Worm (Caenorhabditis elegans): ENCODE measurements around the gene C10A4.1.

ce11 chrX:7393167-7393566 is 23.0 kb upstream of the C10A4.1 start, which contains the start of gene gad-2:
- TF ChIP-seq chd-7 (tag; optimal IDR thresholded peaks at IDR 0.05) (no peak), lag-1 (GFP tag; IDR thresholded peaks at IDR 0.05) (no peak), cebp-2 (GFP tag; IDR thresholded peaks at IDR 0.05) (no peak), ekl-4 (GFP tag; IDR thresholded peaks at IDR 0.05) (no peak), repo-1 (tag; optimal IDR thresholded peaks at IDR 0.05) (no peak), Y56A3A.18 (GFP tag; IDR thresholded peaks at IDR 0.05) (no peak), F57C9.4 (tag; optimal IDR thresholded peaks at IDR 0.05) (no peak), ceh-27 (GFP tag; optimal IDR thresholded peaks at IDR 0.05) (no peak), Y67H2A.10 (GFP tag; conservative IDR thresholded peaks at IDR 0.05) (no peak), B0336.3 (GFP tag; IDR thresholded peaks at IDR 0.05) (no peak), B0261.1 (tag; optimal IDR thresholded peaks at IDR 0.05) (no peak)
